Worm (Caenorhabditis elegans) whole organism, early embryonic: ENCODE results near the gene crn-4.
A peak's percentile ranks its signal among the peaks of the same experiment; 100 is the strongest.

Source experiments
- F13C5.2 ChIP-seq: sonication (generic microtip); optimal IDR thresholded peaks from 2 replicates; lab custom pipeline; 2017; ENCODE audit warnings: mild to moderate bottlenecking, missing genetic modification characterization, inconsistent platforms, missing compliant biosample characterization
- ceh-36 ChIP-seq: sonication (generic microtip); optimal IDR thresholded peaks from 2 replicates; lab custom pipeline; 2016; ENCODE audit warnings: missing genetic modification characterization, inconsistent platforms, missing compliant biosample characterization
- ets-7 ChIP-seq: sonication (generic microtip); optimal IDR thresholded peaks from 2 replicates; lab custom pipeline; 2016; ENCODE audit warnings: missing genotype, missing genetic modification characterization, missing compliant biosample characterization
- tbx-11 ChIP-seq: fragments of 200-800 bp; sonication (Bioruptor generic); IDR thresholded peaks from 2 replicates; pipeline ENCODE4 v1.3.6; 2022; ENCODE audit warnings: missing genetic modification characterization, missing compliant biosample characterization

DNA sequence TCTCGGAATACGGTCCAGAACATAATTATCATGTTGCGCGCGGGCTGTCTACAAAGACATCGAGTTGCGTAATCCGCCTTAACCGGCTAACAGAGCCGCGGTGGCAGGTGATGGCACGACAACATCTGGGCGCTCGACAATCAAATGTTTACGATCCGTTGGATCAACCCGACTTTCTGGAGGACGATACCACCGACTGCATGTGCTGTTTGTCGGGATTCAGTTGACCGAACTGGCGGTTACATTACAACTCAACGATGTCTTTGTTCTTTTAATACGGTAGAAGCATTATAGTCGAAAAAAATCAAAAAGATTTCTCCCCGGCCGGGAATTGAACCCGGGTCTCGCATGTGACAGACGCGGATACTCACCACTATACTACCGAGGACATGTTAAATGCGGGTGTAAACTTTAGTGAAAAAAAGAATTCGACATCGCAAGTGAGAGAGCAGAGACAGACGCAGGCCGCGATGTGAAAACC lies 31.0 kb downstream of the crn-4 start:
- TF ChIP-seq F13C5.2 (peak; percentile 88), tbx-11 (peak; percentile 82), ets-7 (peak; percentile 12), ceh-36 (tag; lab: Kevin White, UChicago) (peak; percentile 74)
